Fruit fly (Drosophila melanogaster) Kc167 (cell line): ENCODE results near the gene CG7772.
"Not testable (repeated sequence)": the region's sequence is repeated elsewhere in the genome, so short reads cannot be mapped to it uniquely, and the experiment has no call there.

Source experiments
- Myc ChIP-seq: fragments of >200 bp; optimal IDR thresholded peaks from 2 replicates; lab custom pipeline; 2017; ENCODE audit warnings: missing external identifiers
- Sin3A ChIP-seq: fragments of >200 bp; optimal IDR thresholded peaks from 2 replicates; lab custom pipeline; 2018; ENCODE audit warnings: missing external identifiers
- h ChIP-seq: fragments of >200 bp; optimal IDR thresholded peaks from 3 replicates; lab custom pipeline; 2018; ENCODE audit warnings: missing external identifiers
- insv ChIP-seq: fragments of >200 bp; optimal IDR thresholded peaks from 3 replicates; lab custom pipeline; 2018; ENCODE audit warnings: missing external identifiers
- psq ChIP-seq: fragments of >200 bp; optimal IDR thresholded peaks from 2 replicates; lab custom pipeline; 2017; ENCODE audit warnings: missing external identifiers
- ttk ChIP-seq: sonication (Bioruptor generic); optimal IDR thresholded peaks from 2 replicates; lab custom pipeline; 2017; ENCODE audit warnings: missing external identifiers

CG7772 gene

dm6 chrX:17907184-17908006, at the start of gene CG7772, which contains the start of gene Vps4:
Gene CG7772, minus strand, starts transcription at chrX:17907261.
Gene Vps4, plus strand, starts transcription at chrX:17907692.
- TF ChIP-seq Myc (lab: Kevin White, UChicago) (no peak), psq (no peak), insv (lab: Kevin White, UChicago) (no peak), ttk (no peak), h (lab: Kevin White, UChicago) (no peak), Sin3A (lab: Kevin White, UChicago) (no peak)

DNA sequence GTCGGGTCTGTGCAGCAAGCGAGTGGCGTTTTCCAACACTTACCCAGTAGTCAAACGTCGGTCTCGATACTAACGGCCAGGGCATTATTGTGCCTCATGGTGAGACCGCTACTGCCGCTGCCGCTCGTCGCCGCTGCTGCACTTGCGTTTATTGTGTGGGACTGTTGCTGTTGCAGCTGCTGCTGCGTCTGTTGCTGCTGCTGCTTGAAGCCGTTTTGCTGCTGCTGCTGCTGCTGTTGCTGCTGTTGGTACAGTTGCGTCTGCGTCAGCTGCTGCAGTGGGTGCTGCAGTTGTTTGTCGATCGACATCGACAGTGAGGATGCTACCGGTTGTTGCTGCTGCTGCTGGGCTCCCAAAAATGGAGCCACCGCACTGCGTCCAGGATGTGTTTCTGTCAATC, 33.6 kb upstream of the CG7772 start:
- TF ChIP-seq Myc (lab: Kevin White, UChicago) = no peak
- TF ChIP-seq psq = no peak
- no peak for TF ChIP-seq h (lab: Kevin White, UChicago)
- TF ChIP-seq ttk = no peak
- TF ChIP-seq insv (lab: Kevin White, UChicago) = no peak
- TF ChIP-seq Sin3A (lab: Kevin White, UChicago) = no peak

dm6 chrX:17924034-17924433, 17.0 kb upstream of the CG7772 start:
- TF ChIP-seq ttk (no peak), Myc (lab: Kevin White, UChicago) (no peak), h (lab: Kevin White, UChicago) (no peak), Sin3A (lab: Kevin White, UChicago) (no peak)

dm6 chrX:17917564-17918233, 10.6 kb upstream of the CG7772 start:
- TF ChIP-seq psq (no peak), ttk (no peak), h (lab: Kevin White, UChicago) (no peak), insv (lab: Kevin White, UChicago) (no peak), Myc (lab: Kevin White, UChicago) (no peak), Sin3A (lab: Kevin White, UChicago) (no peak)

DNA sequence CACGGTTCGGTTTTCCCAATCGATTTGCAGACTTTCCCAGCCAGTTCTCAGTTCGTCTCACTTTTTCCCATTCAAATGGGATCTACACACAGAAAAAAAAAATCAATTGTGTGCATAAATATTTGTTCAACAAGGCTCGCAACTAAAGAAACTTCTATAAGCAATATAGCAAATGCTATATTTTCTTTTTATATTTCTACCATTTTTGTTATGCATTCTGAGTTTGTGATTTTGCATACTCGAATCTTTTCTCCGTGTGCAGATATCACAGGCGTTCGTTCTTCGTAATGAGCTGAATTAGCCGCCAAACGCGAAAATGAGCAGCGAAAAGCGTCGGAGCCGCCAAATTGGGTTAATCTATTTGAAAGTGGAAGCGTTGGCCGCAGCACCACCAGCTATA, 8.9 kb upstream of the CG7772 start:
- TF ChIP-seq ttk = no peak
- no peak for TF ChIP-seq h (lab: Kevin White, UChicago)
- TF ChIP-seq psq = no peak
- no peak for TF ChIP-seq insv (lab: Kevin White, UChicago)
- TF ChIP-seq Sin3A (lab: Kevin White, UChicago) = no peak
- no peak for TF ChIP-seq Myc (lab: Kevin White, UChicago)

DNA sequence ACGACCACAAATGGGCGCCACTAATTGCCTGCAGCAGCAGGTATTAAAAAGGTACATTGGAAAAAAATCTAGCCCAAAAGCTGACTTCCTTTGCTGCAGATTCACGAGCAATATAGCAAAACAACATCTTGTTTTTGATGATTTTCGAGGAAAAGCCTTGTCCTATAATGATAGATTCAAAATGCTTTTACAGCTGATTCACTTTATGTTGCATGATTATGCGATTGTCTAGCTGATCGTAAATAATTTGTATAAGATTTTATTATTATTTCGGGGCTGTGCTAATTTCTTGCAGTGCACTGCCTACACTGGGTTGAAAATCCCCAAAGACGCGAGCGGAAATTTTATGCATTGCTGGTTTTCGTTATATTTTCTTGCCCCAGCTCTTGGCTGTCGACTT, 7.4 kb upstream of the CG7772 start:
- TF ChIP-seq ttk (no peak), insv (lab: Kevin White, UChicago) (no peak), h (lab: Kevin White, UChicago) (no peak), psq (no peak), Myc (lab: Kevin White, UChicago) (no peak), Sin3A (lab: Kevin White, UChicago) (no peak)

DNA sequence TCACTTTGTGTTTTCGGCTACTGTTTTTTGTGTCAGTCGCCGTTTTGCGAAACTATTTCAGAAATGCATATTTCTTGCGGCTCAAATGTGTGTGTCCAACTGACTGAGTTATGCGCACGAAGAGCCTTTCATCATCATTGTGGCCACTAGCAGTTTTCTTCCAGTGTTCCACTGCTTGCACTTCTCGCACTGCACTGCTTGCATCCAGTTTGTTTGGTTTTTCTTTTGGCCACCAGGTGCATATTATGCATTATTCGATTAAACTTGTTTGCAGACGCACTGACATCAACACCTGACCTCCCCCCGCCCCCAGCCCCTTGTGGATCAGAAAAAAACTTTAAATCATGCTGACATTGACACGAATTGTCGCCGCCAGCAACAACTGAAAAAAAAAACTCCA, 5.5 kb upstream of the CG7772 start:
- no peak for TF ChIP-seq insv (lab: Kevin White, UChicago)
- TF ChIP-seq h (lab: Kevin White, UChicago) = no peak
- TF ChIP-seq Myc (lab: Kevin White, UChicago) = no peak
- TF ChIP-seq ttk = no peak
- no peak for TF ChIP-seq Sin3A (lab: Kevin White, UChicago)
- TF ChIP-seq psq = no peak

DNA sequence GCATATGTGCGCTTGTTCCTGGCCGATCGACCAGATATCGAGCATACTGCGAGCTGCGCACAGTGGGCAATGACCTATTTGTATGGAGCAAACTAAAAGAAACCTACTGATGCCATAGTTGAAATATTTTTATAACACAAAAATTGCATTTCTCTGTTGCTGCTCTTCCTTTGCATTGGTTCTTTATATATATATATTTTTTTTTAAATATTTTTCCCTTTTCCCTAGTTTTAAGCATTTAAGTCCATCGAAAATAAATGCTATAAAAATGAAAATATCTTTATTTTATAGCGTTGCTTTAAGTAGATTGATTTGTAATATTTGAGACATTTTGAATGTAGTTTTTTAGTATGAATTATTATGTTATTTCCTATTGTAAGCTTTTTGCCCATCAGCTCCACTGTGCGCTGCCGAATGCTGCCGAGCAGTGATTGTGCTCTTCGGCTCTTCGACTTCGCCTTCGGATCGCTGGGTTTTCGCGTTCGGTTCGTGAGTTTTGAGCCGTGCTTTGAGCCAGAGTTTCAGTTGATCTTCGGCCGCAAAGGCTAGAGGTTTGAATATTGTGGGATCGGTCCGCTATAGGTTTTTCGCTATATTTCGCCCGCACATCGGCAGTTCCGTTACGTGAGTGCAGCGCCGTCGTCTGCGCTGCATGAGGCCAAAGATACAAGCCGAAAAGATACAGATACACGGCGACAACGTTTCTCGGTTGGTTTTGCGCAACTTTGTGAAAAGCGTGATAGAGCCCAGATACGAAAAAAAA, 4.1 kb upstream of the CG7772 start, which contains the start of gene CG6847:
Gene CG6847 (plus strand): TSS at position 522 of the 763 bp plus-strand sequence.
- TF ChIP-seq ttk (no peak), psq (no peak), Sin3A (lab: Kevin White, UChicago) (no peak), h (lab: Kevin White, UChicago) (no peak), insv (lab: Kevin White, UChicago) (no peak), Myc (lab: Kevin White, UChicago) (no peak)

- TF ChIP-seq ttk = no peak
- TF ChIP-seq Myc (lab: Kevin White, UChicago) = no peak
- no peak for TF ChIP-seq Sin3A (lab: Kevin White, UChicago)
- TF ChIP-seq insv (lab: Kevin White, UChicago) = no peak
- TF ChIP-seq h (lab: Kevin White, UChicago) = no peak
- TF ChIP-seq psq = no peak
These were observed 3.5 kb upstream of the CG7772 start for dm6 chrX:17910606-17910940.

dm6 chrX:17899402-17899801, 7.7 kb downstream of the CG7772 start, which contains the start of gene Gss2:
Gene Gss2, plus strand, starts transcription at chrX:17899702.
- not testable (repeated sequence) for TF ChIP-seq Sin3A, Myc, insv (lab: Kevin White, UChicago)

DNA sequence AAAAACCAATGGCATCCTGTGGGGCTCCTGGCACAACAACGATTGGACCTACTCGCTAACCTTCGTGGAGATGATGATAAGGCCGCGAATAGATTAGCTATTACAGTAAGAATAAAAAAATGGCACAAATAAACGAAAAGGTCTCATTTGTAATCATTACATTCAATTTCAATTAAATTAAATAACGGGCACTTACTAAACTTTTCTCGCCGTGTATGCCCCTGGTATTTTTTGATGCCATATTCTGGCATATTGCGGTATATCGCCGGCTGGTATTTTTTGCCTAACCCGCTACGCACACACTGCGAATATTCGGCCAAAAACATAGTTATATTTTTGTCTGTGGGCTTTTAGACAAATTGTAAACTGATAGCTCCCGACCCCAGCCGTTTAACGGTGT, 17.8 kb downstream of the CG7772 start, which contains the start of gene Gss1:
Gene Gss1 (plus strand): TSS at position 301 of the 400 bp plus-strand sequence.
- not testable (repeated sequence) for TF ChIP-seq psq; ttk; Myc (lab: Kevin White, UChicago)

DNA sequence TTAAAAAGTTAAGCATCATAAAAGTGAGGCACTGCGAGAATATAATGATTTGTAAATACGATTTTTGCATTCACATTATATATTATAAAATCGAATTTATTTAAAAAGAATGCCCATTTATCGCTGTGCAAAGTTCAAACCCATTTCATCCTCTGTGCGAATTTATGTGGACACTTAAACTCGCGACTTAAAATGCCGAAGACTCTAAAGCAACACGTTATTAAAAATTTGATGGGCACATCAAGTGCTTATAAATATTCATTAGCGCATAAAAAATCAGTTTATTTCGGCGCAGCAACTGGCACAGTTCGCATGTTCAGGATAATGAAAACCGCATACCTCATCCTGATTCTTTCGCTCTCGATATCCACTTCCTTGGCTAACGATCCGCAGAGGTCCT, 19.2 kb downstream of the CG7772 start, which contains the start of gene CG6788:
Gene CG6788 (plus strand): TSS at position 301 of the 400 bp plus-strand sequence.
- no peak for TF ChIP-seq ttk
- no peak for TF ChIP-seq h (lab: Kevin White, UChicago)
- TF ChIP-seq Sin3A (lab: Kevin White, UChicago) = no peak
- TF ChIP-seq psq = no peak
- no peak for TF ChIP-seq insv (lab: Kevin White, UChicago)
- TF ChIP-seq Myc (lab: Kevin White, UChicago) = no peak
